4 fruit fly cellular contexts compared by ENCODE assay signal in genomic region chr3L:8986582-8986981, dm6.
TF ChIP-seq lines count a peak whose summit lies in the region.

CG5068 (plus strand) TSS chr3L:8986710.

- peak; percentile 13 for TF ChIP-seq CTCF in whole organism, embryonic (GFP tag; optimal IDR thresholded peaks at IDR 0.05; lab: Kevin White, UChicago)

TF ChIP-seq in whole organism, adult, 20 proteins besides CTCF, POLR2A, EP300 and RAD21:
- TF ChIP-seq cnc (optimal IDR thresholded peaks at IDR 0.05; lab: Kevin White, UChicago): no peak
- peak; percentile 10 for TF ChIP-seq bab1 (GFP tag; optimal IDR thresholded peaks at IDR 0.05; lab: Kevin White, UChicago)
TF ChIP-seq in whole organism, adult: peak in this region for 1.

TF ChIP-seq in whole organism, embryonic, 481 proteins besides CTCF, POLR2A, EP300 and RAD21 (continues in another document):
- TF ChIP-seq Sry-δ (GFP tag; optimal IDR thresholded peaks at IDR 0.05; lab: Kevin White, UChicago): peak; percentile 32
- peak; percentile 64 for TF ChIP-seq ftz-f1 (GFP tag; optimal IDR thresholded peaks at IDR 0.05; lab: Kevin White, UChicago)
- TF ChIP-seq Lhr (GFP tag; optimal IDR thresholded peaks at IDR 0.05; lab: Kevin White, UChicago): peak; percentile 21
- TF ChIP-seq CG4617 (GFP tag; optimal IDR thresholded peaks at IDR 0.05; lab: Kevin White, UChicago; ENCODE audit: borderline replicate concordance): peak; percentile 86
- TF ChIP-seq HmgZ (tag; optimal IDR thresholded peaks at IDR 0.05; lab: Kevin White, UChicago): peak; percentile 14
- peak; percentile 33; the same call in 1 of the 2 replicates for TF ChIP-seq Dref (GFP tag; IDR thresholded peaks at IDR 0.05; lab: Robert Waterston, UW)
- TF ChIP-seq CG3065 (GFP tag; optimal IDR thresholded peaks at IDR 0.05; lab: Kevin White, UChicago): no peak
- no peak for TF ChIP-seq Pdp1 (GFP tag; optimal IDR thresholded peaks at IDR 0.05; lab: Kevin White, UChicago)
- no peak for TF ChIP-seq CHES-1-like (GFP tag; optimal IDR thresholded peaks at IDR 0.05; lab: Kevin White, UChicago)
- peak; percentile 80 for TF ChIP-seq CG3847 (GFP tag; IDR thresholded peaks at IDR 0.05; lab: Robert Waterston, UW)
- TF ChIP-seq MESR4 (GFP tag; optimal IDR thresholded peaks at IDR 0.05; lab: Kevin White, UChicago): peak; percentile 85
- no peak for TF ChIP-seq en (GFP tag; optimal IDR thresholded peaks at IDR 0.05; lab: Kevin White, UChicago)
- TF ChIP-seq CoRest (tag; optimal IDR thresholded peaks at IDR 0.05; lab: Kevin White, UChicago): peak; percentile 34
- peak; percentile 98 for TF ChIP-seq Myb (GFP tag; optimal IDR thresholded peaks at IDR 0.05; lab: Kevin White, UChicago)
- TF ChIP-seq CG3995 (GFP tag; optimal IDR thresholded peaks at IDR 0.05; lab: Kevin White, UChicago): no peak
- TF ChIP-seq chinmo (GFP tag; IDR thresholded peaks at IDR 0.05; lab: Robert Waterston, UW; ENCODE audit: partially characterized antibody): peak; percentile 21; the same call in 1 of the 4 replicates
- TF ChIP-seq CG14710 (tag; optimal IDR thresholded peaks at IDR 0.05; lab: Kevin White, UChicago): peak; percentile 17
- TF ChIP-seq ham (GFP tag; IDR thresholded peaks at IDR 0.05; lab: Robert Waterston, UW): no peak
- TF ChIP-seq CG9215 (GFP tag; IDR thresholded peaks at IDR 0.05; lab: Robert Waterston, UW): peak; percentile 100
- peak; percentile 25; the same call in 1 of the 2 replicates for TF ChIP-seq tna (GFP tag; IDR thresholded peaks at IDR 0.05; lab: Robert Waterston, UW; ENCODE audit: partially characterized antibody)
- TF ChIP-seq unc-4 (GFP tag; IDR thresholded peaks at IDR 0.05; lab: Robert Waterston, UW; ENCODE audit: partially characterized antibody): peak; percentile 21; the same call in 1 of the 2 replicates
- TF ChIP-seq Med (GFP tag; lab: Kevin White, UChicago): peak; percentile 77
- TF ChIP-seq CG9797 (GFP tag; optimal IDR thresholded peaks at IDR 0.05; lab: Kevin White, UChicago): peak; percentile 77
- peak; percentile 7 for TF ChIP-seq CG17912 (GFP tag; optimal IDR thresholded peaks at IDR 0.05; lab: Kevin White, UChicago)
- TF ChIP-seq HLH4C (GFP tag; IDR thresholded peaks at IDR 0.05; lab: Robert Waterston, UW; ENCODE audit: partially characterized antibody): peak; percentile 31; the same call in 1 of the 3 replicates
- TF ChIP-seq ato (GFP tag; IDR thresholded peaks at IDR 0.05; lab: Robert Waterston, UW; ENCODE audit: partially characterized antibody): peak; percentile 13
- TF ChIP-seq Sin3A (optimal IDR thresholded peaks at IDR 0.05; lab: Kevin White, UChicago): peak; percentile 33

TF ChIP-seq in whole organism, prepupa, 60 proteins besides CTCF, POLR2A, EP300 and RAD21:
- TF ChIP-seq fkh (GFP tag; optimal IDR thresholded peaks at IDR 0.05; lab: Kevin White, UChicago): peak; percentile 13
- no peak for TF ChIP-seq Ets21C (GFP tag; optimal IDR thresholded peaks at IDR 0.05; lab: Kevin White, UChicago)

TF ChIP-seq in whole organism, wandering third instar larva, 38 proteins besides CTCF, POLR2A, EP300 and RAD21:
- TF ChIP-seq Rel (GFP tag; optimal IDR thresholded peaks at IDR 0.05; lab: Kevin White, UChicago) (no peak), Rel (tag; optimal IDR thresholded peaks at IDR 0.05; lab: Kevin White, UChicago) (peak; percentile 43), Vsx2 (GFP tag; optimal IDR thresholded peaks at IDR 0.05; lab: Kevin White, UChicago; ENCODE audit: partially characterized antibody) (peak; percentile 40), sv (GFP tag; optimal IDR thresholded peaks at IDR 0.05; lab: Kevin White, UChicago) (no peak)
